Fruit fly (Drosophila melanogaster): ENCODE measurements around the gene CG42367.

The CG42367 gene

dm6 chr2L:9966983-9967737, 36.8 kb downstream of the CG42367 start, which contains the start of the genes Dref and RpL13 (continued):
- TF ChIP-seq CG9797 (GFP tag; optimal IDR thresholded peaks at IDR 0.05) (peak; percentile 65), CG13624 (GFP tag; optimal IDR thresholded peaks at IDR 0.05) (peak; percentile 93), D (optimal IDR thresholded peaks at IDR 0.05) (no peak), D (GFP tag; optimal IDR thresholded peaks at IDR 0.05) (peak; percentile 86), nau (GFP tag; optimal IDR thresholded peaks at IDR 0.05) (no peak), NfI (GFP tag; optimal IDR thresholded peaks at IDR 0.05) (peak; percentile 94), HLHmδ (GFP tag; optimal IDR thresholded peaks at IDR 0.05) (peak; percentile 96), CG10543 (GFP tag; optimal IDR thresholded peaks at IDR 0.05) (peak; percentile 98), CG11247 (GFP tag; IDR thresholded peaks at IDR 0.05) (peak; percentile 75), sqz (GFP tag; optimal IDR thresholded peaks at IDR 0.05) (peak; percentile 96), esg (GFP tag; conservative IDR thresholded peaks at IDR 0.05) (peak; percentile 52), CG11085 (GFP tag; IDR thresholded peaks at IDR 0.05) (peak; percentile 49; the same call in 1 of the 2 replicates), CG30020 (tag; optimal IDR thresholded peaks at IDR 0.05) (peak; percentile 80), D19B (GFP tag; optimal IDR thresholded peaks at IDR 0.05) (peak; percentile 75), Sin3A (optimal IDR thresholded peaks at IDR 0.05) (peak; percentile 83), CoRest (tag; optimal IDR thresholded peaks at IDR 0.05) (peak; percentile 76), Awh (GFP tag; IDR thresholded peaks at IDR 0.05) (peak; percentile 75), grn (GFP tag; optimal IDR thresholded peaks at IDR 0.05) (peak; percentile 86), lola (GFP tag; optimal IDR thresholded peaks at IDR 0.05) (peak in 1 of 3 experiments; percentile 61), vnd (GFP tag; IDR thresholded peaks at IDR 0.05; ENCODE audit: partially characterized antibody) (peak; percentile 81), CG6689 (GFP tag; IDR thresholded peaks at IDR 0.05) (peak; percentile 44; the same call in 1 of the 2 replicates), Max (GFP tag; optimal IDR thresholded peaks at IDR 0.05) (peak; percentile 73), zen (tag; optimal IDR thresholded peaks at IDR 0.05) (peak; percentile 67), CG5245 (GFP tag; optimal IDR thresholded peaks at IDR 0.05) (peak; percentile 46), gce (GFP tag; IDR thresholded peaks at IDR 0.05) (peak; percentile 90), so (GFP tag; IDR thresholded peaks at IDR 0.05) (peak; percentile 89), CG6813 (GFP tag; optimal IDR thresholded peaks at IDR 0.05) (peak; percentile 93), fd64A (GFP tag; optimal IDR thresholded peaks at IDR 0.05) (peak; percentile 94), NC2β (GFP tag; optimal IDR thresholded peaks at IDR 0.05) (peak; percentile 95), corto (GFP tag; optimal IDR thresholded peaks at IDR 0.05) (peak; percentile 77), ATbp (GFP tag; optimal IDR thresholded peaks at IDR 0.05) (peak; percentile 86), zfh2 (GFP tag; optimal IDR thresholded peaks at IDR 0.05) (peak; percentile 83), amos (GFP tag; IDR thresholded peaks at IDR 0.05; ENCODE audit: partially characterized antibody) (peak; percentile 72), CG14667 (GFP tag; IDR thresholded peaks at IDR 0.05) (peak; percentile 16; the same call in 1 of the 2 replicates), sd (tag; optimal IDR thresholded peaks at IDR 0.05) (peak; percentile 66), CG12219 (GFP tag; optimal IDR thresholded peaks at IDR 0.05) (peak; percentile 87), croc (GFP tag; conservative IDR thresholded peaks at IDR 0.05) (peak; percentile 20; the same call in 1 of the 3 replicates), pita (GFP tag; optimal IDR thresholded peaks at IDR 0.05) (no peak), CG11398 (GFP tag; optimal IDR thresholded peaks at IDR 0.05) (peak; percentile 89), chm (GFP tag; IDR thresholded peaks at IDR 0.05) (peak; percentile 95), NC2α (GFP tag; optimal IDR thresholded peaks at IDR 0.05) (peak; percentile 81), CG10366 (GFP tag; IDR thresholded peaks at IDR 0.05) (peak; percentile 68), Gsc (GFP tag; IDR thresholded peaks at IDR 0.05) (no peak), Hmx (GFP tag; optimal IDR thresholded peaks at IDR 0.05) (peak; percentile 55), prd (optimal IDR thresholded peaks at IDR 0.05) (no peak), prd (GFP tag; IDR thresholded peaks at IDR 0.05) (peak; percentile 60), Rfx (GFP tag; IDR thresholded peaks at IDR 0.05) (peak; percentile 88), CG12155 (GFP tag; optimal IDR thresholded peaks at IDR 0.05) (peak; percentile 69), gcm2 (GFP tag; optimal IDR thresholded peaks at IDR 0.05) (peak; percentile 80)

All from whole organism, embryonic.